Worm (Caenorhabditis elegans) whole organism, L4/young adult: ENCODE data around the gene mrpl-55.

Source experiments
- W03F9.2 ChIP-seq: fragments of 150-350 bp; optimal IDR thresholded peaks from 2 replicates; lab custom pipeline; 2014; ENCODE audit warnings: missing biosample characterization, missing genetic modification characterization
- dao-5 ChIP-seq: sonication (generic microtip); optimal IDR thresholded peaks from 2 replicates; lab custom pipeline; 2016; ENCODE audit warnings: missing genotype, missing genetic modification characterization, moderate library complexity, missing compliant biosample characterization
- him-1 ChIP-seq: sonication (generic microtip); optimal IDR thresholded peaks from 2 replicates; lab custom pipeline; 2016; ENCODE audit warnings: missing genotype, missing genetic modification reagents, missing genetic modification characterization, missing compliant biosample characterization

DNA sequence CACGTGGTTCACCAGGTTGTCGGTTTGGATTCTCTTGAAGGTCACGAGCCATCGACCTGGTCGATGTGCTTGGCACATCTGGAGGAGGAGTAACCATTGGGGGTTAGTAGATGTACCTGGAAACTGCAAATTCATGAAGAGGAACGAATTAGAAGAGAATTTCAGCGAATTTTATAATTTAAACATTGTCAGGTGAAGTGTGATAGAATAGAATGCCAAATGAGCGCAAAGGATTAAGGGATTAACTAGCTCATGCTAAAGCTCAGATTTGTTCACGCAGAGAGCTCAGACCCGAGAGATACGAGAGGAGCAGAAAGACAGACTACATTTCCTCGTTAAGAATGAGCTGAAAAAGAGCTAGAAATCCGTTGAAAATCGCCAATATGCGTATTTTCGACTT, 18.7 kb upstream of the mrpl-55 start, which contains the start of gene daf-18:
- TF ChIP-seq W03F9.2 (tag; lab: Kevin White, UChicago) (no peak), him-1 (no peak), dao-5 (tag; lab: Kevin White, UChicago) (no peak)
